Worm (Caenorhabditis elegans) whole organism, L3 larva: Measurements from ENCODE around the gene fbxa-197.

Source experiments
- R02D3.7 ChIP-seq: fragments of 150-350 bp; optimal IDR thresholded peaks from 2 replicates; lab custom pipeline; 2014; ENCODE audit warnings: missing biosample characterization, missing genetic modification characterization
- ZK546.5 ChIP-seq: sonication (generic microtip); optimal IDR thresholded peaks from 2 replicates; lab custom pipeline; 2017; ENCODE audit warnings: missing biosample characterization, missing genetic modification characterization
- aly-2 ChIP-seq: fragments of 150-350 bp; optimal IDR thresholded peaks from 2 replicates; lab custom pipeline; 2014; ENCODE audit warnings: missing biosample characterization, missing genetic modification characterization
- ama-1 ChIP-seq: fragments of 150-350 bp; optimal IDR thresholded peaks from 2 replicates; lab custom pipeline; 2018
- ceh-16 ChIP-seq: sonication (generic microtip); optimal IDR thresholded peaks from 2 replicates; lab custom pipeline; 2017; ENCODE audit warnings: missing biosample characterization, missing genetic modification characterization
- ceh-28 ChIP-seq: fragments of 150-350 bp; optimal IDR thresholded peaks from 2 replicates; lab custom pipeline; 2014; ENCODE audit warnings: missing biosample characterization, missing genetic modification reagents, missing genetic modification characterization
- ceh-9 ChIP-seq: sonication (generic microtip); optimal IDR thresholded peaks from 2 replicates; lab custom pipeline; 2018; ENCODE audit warnings: missing biosample characterization, missing genetic modification characterization
- daf-12 ChIP-seq: fragments of 150-350 bp; optimal IDR thresholded peaks from 2 replicates; lab custom pipeline; 2014; ENCODE audit warnings: missing biosample characterization, missing genetic modification reagents, missing genetic modification characterization
- egl-27 ChIP-seq: sonication (generic microtip); optimal IDR thresholded peaks from 4 replicates; lab custom pipeline; 2017; ENCODE audit warnings: missing biosample characterization, missing genetic modification reagents, missing genetic modification characterization
- elt-1 ChIP-seq: fragments of 150-350 bp; optimal IDR thresholded peaks from 2 replicates; lab custom pipeline; 2014; ENCODE audit warnings: missing biosample characterization, missing genetic modification characterization
- elt-2 ChIP-seq: sonication (generic microtip); optimal IDR thresholded peaks from 2 replicates; lab custom pipeline; 2016; ENCODE audit warnings: missing genetic modification reagents, mild to moderate bottlenecking, missing genetic modification characterization, missing compliant biosample characterization
- elt-3 ChIP-seq, 3 experiments: fragments of 150-350 bp in 1 of 3; sonication (generic microtip) in 2 of 3; optimal IDR thresholded peaks; 2 replicates in 2 of 3; 4 replicates in 1 of 3; lab custom pipeline; 2014 to 2017; ENCODE audit warnings: missing biosample characterization in 3 of 3, missing genetic modification characterization in 3 of 3
- fkh-2 ChIP-seq: fragments of 150-350 bp; optimal IDR thresholded peaks from 2 replicates; lab custom pipeline; 2014; ENCODE audit warnings: missing biosample characterization, missing genetic modification reagents, missing genetic modification characterization
- fos-1 ChIP-seq: fragments of 150-350 bp; optimal IDR thresholded peaks from 2 replicates; lab custom pipeline; 2014; ENCODE audit warnings: missing biosample characterization, missing genetic modification characterization
- lin-15B ChIP-seq: fragments of 150-350 bp; optimal IDR thresholded peaks from 2 replicates; lab custom pipeline; 2014; ENCODE audit warnings: missing biosample characterization, missing genetic modification characterization
- lin-39 ChIP-seq: fragments of 150-350 bp; optimal IDR thresholded peaks from 2 replicates; lab custom pipeline; 2018; ENCODE audit warnings: missing biosample characterization, missing genetic modification reagents, missing genetic modification characterization
- nfya-1 ChIP-seq: sonication (generic microtip); optimal IDR thresholded peaks from 2 replicates; lab custom pipeline; 2017; ENCODE audit warnings: missing genetic modification characterization, mild to moderate bottlenecking, missing compliant biosample characterization, antibody characterized with exemption, moderate library complexity; ENCODE audit not compliant: insufficient read depth
- nhr-237 ChIP-seq: fragments of 150-350 bp; optimal IDR thresholded peaks from 2 replicates; lab custom pipeline; 2014; ENCODE audit warnings: missing biosample characterization, missing genetic modification characterization
- nhr-25 ChIP-seq: sonication (generic microtip); optimal IDR thresholded peaks from 2 replicates; lab custom pipeline; 2017; ENCODE audit warnings: missing biosample characterization, missing genetic modification characterization
- nhr-67 ChIP-seq: fragments of 150-350 bp; optimal IDR thresholded peaks from 2 replicates; lab custom pipeline; 2014; ENCODE audit warnings: missing biosample characterization, missing genetic modification characterization
- nhr-77 ChIP-seq: fragments of 150-350 bp; optimal IDR thresholded peaks from 2 replicates; lab custom pipeline; 2014; ENCODE audit warnings: missing biosample characterization, missing genetic modification characterization
- pha-4 ChIP-seq: fragments of 150-350 bp; optimal IDR thresholded peaks from 2 replicates; lab custom pipeline; 2014; ENCODE audit warnings: missing biosample characterization, missing genetic modification reagents, missing genetic modification characterization
- pqm-1 ChIP-seq: fragments of 150-350 bp; optimal IDR thresholded peaks from 2 replicates; lab custom pipeline; 2017; ENCODE audit warnings: missing biosample characterization, missing genetic modification characterization, inconsistent platforms
- sea-2 ChIP-seq: fragments of 150-350 bp; sonication (generic microtip); optimal IDR thresholded peaks from 4 replicates; lab custom pipeline; 2014; ENCODE audit warnings: missing biosample characterization, missing genetic modification reagents, missing genetic modification characterization
- skn-1 ChIP-seq: fragments of 150-350 bp; optimal IDR thresholded peaks from 2 replicates; lab custom pipeline; 2014; ENCODE audit warnings: missing biosample characterization, missing genetic modification characterization
- tbx-2 ChIP-seq: sonication (generic microtip); optimal IDR thresholded peaks from 2 replicates; lab custom pipeline; 2016; ENCODE audit warnings: mild to moderate bottlenecking, missing genetic modification characterization, missing compliant biosample characterization

The fbxa-197 gene

ce11 chrV:15914774-15915173 is 47.3 kb downstream of the fbxa-197 start:
- TF ChIP-seq elt-1 (no peak), ceh-9 (no peak), sea-2 (GFP tag; lab: Kevin White, UChicago) (no peak)

- TF ChIP-seq tbx-2 (tag; lab: Kevin White, UChicago) (no peak), ceh-28 (tag; lab: Kevin White, UChicago) (no peak), lin-39 (tag; lab: Kevin White, UChicago) (no peak), R02D3.7 (tag; lab: Kevin White, UChicago) (no peak), nhr-25 (no peak), nfya-1 (tag; lab: Kevin White, UChicago) (no peak), aly-2 (tag; lab: Kevin White, UChicago) (no peak), ama-1 (no peak), ceh-9 (no peak), elt-3 (tag; optimal IDR thresholded peaks at IDR 0.05; lab: Kevin White, UChicago) (no peak), elt-1 (no peak), ZK546.5 (tag; lab: Kevin White, UChicago) (no peak)
These were observed 47.8 kb downstream of the fbxa-197 start for ce11 chrV:15915307-15915706.

ce11 chrV:15915919-15916318 is 48.4 kb downstream of the fbxa-197 start, which contains the start of gene gst-38:
Gene gst-38, minus strand, starts transcription at chrV:15916070.
- TF ChIP-seq pqm-1 (tag; lab: Kevin White, UChicago) (peak; percentile 41), skn-1 (tag; lab: Kevin White, UChicago) (peak; percentile 14), daf-12 (tag; lab: Kevin White, UChicago) (no peak), elt-2 (tag; lab: Kevin White, UChicago) (peak; percentile 88), ceh-16 (tag; lab: Kevin White, UChicago) (no peak), egl-27 (no peak)
- TF ChIP-seq, all 47 proteins: peak for 3

ce11 chrV:15917458-15917857 is 50.0 kb downstream of the fbxa-197 start, which contains the start of gene F35E8.9:
Gene F35E8.9, minus strand, starts transcription at chrV:15917558.
- TF ChIP-seq nhr-237 (tag; lab: Kevin White, UChicago) (no peak), lin-15B (no peak), ZK546.5 (tag; lab: Kevin White, UChicago) (no peak), elt-1 (no peak), nhr-77 (tag; lab: Kevin White, UChicago) (no peak), pha-4 (tag; lab: Kevin White, UChicago) (no peak), ceh-16 (tag; lab: Kevin White, UChicago) (no peak), fos-1 (no peak), fkh-2 (tag; lab: Kevin White, UChicago) (no peak), nhr-67 (tag; lab: Kevin White, UChicago) (no peak), nhr-25 (no peak)
- TF ChIP-seq, all 47 proteins: peak for 0
